Worm (Caenorhabditis elegans): ENCODE data around the gene ceh-10.

DNA sequence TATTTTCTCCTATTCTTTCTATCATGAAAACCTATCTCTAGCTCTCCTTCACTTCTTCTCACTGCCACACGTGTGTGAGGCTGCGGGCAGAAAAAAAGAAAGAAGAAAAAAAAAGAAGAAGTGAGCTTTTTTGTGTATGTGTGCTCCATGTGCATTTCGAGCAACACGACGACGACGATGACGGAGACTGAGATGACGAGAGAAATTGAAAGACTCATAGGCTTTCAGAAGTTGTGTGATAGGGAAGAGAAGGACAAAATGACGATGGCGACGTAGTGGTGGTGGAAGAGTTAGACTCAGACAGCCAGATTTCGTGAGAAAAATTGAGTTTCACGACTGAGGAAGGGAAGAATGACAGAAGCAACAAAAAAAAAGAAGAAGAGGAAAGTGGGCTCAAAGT, 46.6 kb downstream of the ceh-10 start:
- TF ChIP-seq dao-5 (tag; optimal IDR thresholded peaks at IDR 0.05) (no peak), him-1 (tag; optimal IDR thresholded peaks at IDR 0.05) (peak; percentile 83)

Data from whole organism, L4/young adult.